Worm (Caenorhabditis elegans) whole organism, L4 larva: Measurements from ENCODE around the gene cyp-23A1.

Experiments
- ama-1 ChIP-seq: fragments of 150-350 bp; optimal IDR thresholded peaks from 2 replicates; lab custom pipeline; 2014; ENCODE audit warnings: inconsistent platforms, mixed read lengths
- daf-12 ChIP-seq: fragments of 150-350 bp; optimal IDR thresholded peaks from 2 replicates; lab custom pipeline; 2014; ENCODE audit warnings: missing biosample characterization, missing genetic modification reagents, missing genetic modification characterization
- dmd-8 ChIP-seq: fragments of 200-800 bp; sonication (Bioruptor generic); IDR thresholded peaks from 2 replicates; pipeline ENCODE4 v1.3.6; 2022; ENCODE audit warnings: missing genetic modification characterization, missing compliant biosample characterization
- dve-1 ChIP-seq: sonication (generic microtip); optimal IDR thresholded peaks from 2 replicates; lab custom pipeline; 2017; ENCODE audit warnings: antibody characterized with exemption, mild to moderate bottlenecking, missing genetic modification characterization, missing compliant biosample characterization; ENCODE audit not compliant: insufficient read depth
- jun-1 ChIP-seq: fragments of 150-350 bp; optimal IDR thresholded peaks from 2 replicates; lab custom pipeline; 2014; ENCODE audit warnings: missing biosample characterization, missing genetic modification reagents, missing genetic modification characterization
- lin-1 ChIP-seq: fragments of 200-800 bp; sonication (Bioruptor generic); IDR thresholded peaks from 2 replicates; pipeline ENCODE4 v1.3.6; 2022; ENCODE audit warnings: missing genetic modification reagents, missing genetic modification characterization, missing compliant biosample characterization
- mep-1 ChIP-seq: fragments of 150-350 bp; sonication (generic microtip); optimal IDR thresholded peaks from 3 replicates; lab custom pipeline; 2014; ENCODE audit warnings: missing biosample characterization, missing genetic modification characterization
- nhr-237 ChIP-seq: sonication (generic microtip); optimal IDR thresholded peaks from 2 replicates; lab custom pipeline; 2017; ENCODE audit warnings: missing biosample characterization, missing genetic modification characterization

DNA sequence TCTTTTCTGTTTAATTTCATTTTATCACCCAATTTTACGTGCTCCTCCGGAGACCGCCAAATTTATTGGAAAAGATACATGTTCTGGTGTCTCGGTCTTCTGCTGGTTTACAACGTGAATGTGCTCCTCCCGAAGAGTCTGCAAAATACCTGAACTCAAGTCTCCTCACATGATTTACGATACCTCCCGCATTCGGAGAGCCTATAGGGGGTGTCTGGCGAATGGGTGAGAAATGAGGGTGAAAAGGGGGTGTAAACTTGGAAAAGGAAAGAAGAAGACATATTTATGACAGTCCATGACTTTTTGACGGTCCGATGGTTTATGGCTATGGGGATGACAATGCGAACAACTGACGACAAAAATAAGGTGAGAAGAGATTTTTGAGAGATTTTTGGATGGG, 4.3 kb downstream of the cyp-23A1 start:
- TF ChIP-seq dmd-8 (GFP tag; lab: Robert Waterston, UW), result no peak
- TF ChIP-seq dve-1 (tag; lab: Kevin White, UChicago), result no peak
- no peak for TF ChIP-seq daf-12 (tag; lab: Kevin White, UChicago)
- TF ChIP-seq jun-1, result no peak
- TF ChIP-seq nhr-237 (tag; lab: Kevin White, UChicago), result no peak
- TF ChIP-seq mep-1 (tag; lab: Kevin White, UChicago), result no peak
- no peak for TF ChIP-seq ama-1
- no peak for TF ChIP-seq lin-1 (GFP tag; lab: Robert Waterston, UW)
